Worm (Caenorhabditis elegans) whole organism, dauer: ENCODE data around the gene srt-56.

Experiments
- unc-62 ChIP-seq: sonication (generic microtip); optimal IDR thresholded peaks from 2 replicates; lab custom pipeline; 2017; ENCODE audit warnings: missing biosample characterization, missing genetic modification reagents, missing genetic modification characterization

Gene srt-56

ce11 chrV:3094351-3094750, 27.3 kb downstream of the srt-56 start, which contains the start of gene cyp-33C9:
Gene cyp-33C9, minus strand, starts transcription at chrV:3094561.
- TF ChIP-seq unc-62 (GFP tag; lab: Kevin White, UChicago) = no peak

ce11 chrV:3088768-3089167, 32.9 kb downstream of the srt-56 start, which contains the start of gene acs-21:
Gene acs-21, plus strand, starts transcription at chrV:3089068.
- no peak for TF ChIP-seq unc-62 (GFP tag; lab: Kevin White, UChicago)

ce11 chrV:3086260-3086659, 35.4 kb downstream of the srt-56 start, which contains the start of gene srt-8:
Gene srt-8, plus strand, starts transcription at chrV:3086560.
- TF ChIP-seq unc-62 (GFP tag; lab: Kevin White, UChicago) = no peak

ce11 chrV:3081471-3081870, 40.2 kb downstream of the srt-56 start, which contains the start of gene srt-7:
Gene srt-7, plus strand, starts transcription at chrV:3081771.
- no peak for TF ChIP-seq unc-62 (GFP tag; lab: Kevin White, UChicago)

- TF ChIP-seq unc-62 (GFP tag; lab: Kevin White, UChicago) = no peak
These were observed 40.9 kb downstream of the srt-56 start, which contains the start of gene srt-5 for ce11 chrV:3080792-3081191. Gene srt-5, minus strand, starts transcription at chrV:3080892.

ce11 chrV:3071548-3071947, 50.1 kb downstream of the srt-56 start, which contains the start of gene C50H11.13:
Gene C50H11.13, minus strand, starts transcription at chrV:3071648.
- no peak for TF ChIP-seq unc-62 (GFP tag; lab: Kevin White, UChicago)
